Fruit fly (Drosophila melanogaster): ENCODE measurements around the gene mge.
A peak's percentile ranks its signal among the peaks of the same experiment; 100 is the strongest.

mge gene

DNA sequence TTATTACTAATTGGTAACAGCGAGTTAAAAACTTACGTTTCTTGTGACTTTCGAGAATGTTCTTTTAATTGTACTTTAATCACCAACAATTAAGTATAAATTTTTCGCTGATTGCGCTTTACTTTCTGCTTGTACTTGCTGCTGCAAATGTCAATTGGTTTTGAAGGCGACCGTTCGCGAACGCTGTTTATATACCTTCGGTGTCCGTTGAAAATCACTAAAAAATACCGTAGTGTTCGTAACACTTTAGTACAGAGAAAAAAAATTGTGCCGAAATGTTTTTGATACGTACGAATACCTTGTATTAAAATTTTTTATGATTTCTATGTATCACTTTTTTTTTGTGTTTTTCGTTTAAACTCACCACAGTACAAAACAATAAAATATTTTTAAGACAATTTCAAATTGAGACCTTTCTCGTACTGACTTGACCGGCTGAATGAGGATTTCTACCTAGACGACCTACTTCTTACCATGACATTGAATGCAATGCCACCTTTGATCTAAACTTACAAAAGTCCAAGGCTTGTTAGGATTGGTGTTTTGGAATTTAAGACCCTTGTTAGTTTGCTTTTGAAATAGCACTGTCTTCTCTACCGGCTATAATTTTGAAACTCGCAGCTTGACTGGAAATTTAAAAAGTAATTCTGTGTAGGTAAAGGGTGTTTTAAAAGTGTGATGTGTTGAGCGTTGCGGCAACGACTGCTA, 7.1 kb downstream of the mge start, which contains the start of gene Ubi-p63E (continued):
- peak; percentile 43 for TF ChIP-seq CG13296 (GFP tag; optimal IDR thresholded peaks at IDR 0.05)
- no peak for TF ChIP-seq ATbp (GFP tag; optimal IDR thresholded peaks at IDR 0.05)
- peak in 1 of 2 experiments; percentile 5 for TF ChIP-seq crp (GFP tag; optimal IDR thresholded peaks at IDR 0.05)
- peak; percentile 49 for TF ChIP-seq CG17385 (GFP tag; optimal IDR thresholded peaks at IDR 0.05)
- no peak for TF ChIP-seq pan (optimal IDR thresholded peaks at IDR 0.05)
- no peak for TF ChIP-seq pan (GFP tag; optimal IDR thresholded peaks at IDR 0.05 in 1 of 2, IDR thresholded peaks at IDR 0.05 in 1 of 2)
- peak; percentile 40 for TF ChIP-seq HHEX (GFP tag; optimal IDR thresholded peaks at IDR 0.05)
- peak; percentile 56 for TF ChIP-seq Fer2 (tag; optimal IDR thresholded peaks at IDR 0.05)
- TF ChIP-seq CG15269 (tag; optimal IDR thresholded peaks at IDR 0.05), result peak; percentile 68
- no peak for TF ChIP-seq sna (GFP tag; IDR thresholded peaks at IDR 0.05; ENCODE audit: partially characterized antibody)
- TF ChIP-seq mam (GFP tag; optimal IDR thresholded peaks at IDR 0.05), result peak; percentile 81
- TF ChIP-seq Trl (optimal IDR thresholded peaks at IDR 0.05), result no peak
- peak; percentile 71 for TF ChIP-seq Trl (GFP tag; optimal IDR thresholded peaks at IDR 0.05)
- TF ChIP-seq Hsf (GFP tag; optimal IDR thresholded peaks at IDR 0.05), result peak; percentile 73
- TF ChIP-seq Dll (GFP tag; IDR thresholded peaks at IDR 0.05; ENCODE audit: partially characterized antibody), result no peak
- no peak for TF ChIP-seq mld (GFP tag; IDR thresholded peaks at IDR 0.05; ENCODE audit: partially characterized antibody)
- peak; percentile 70 for TF ChIP-seq MTF-1 (GFP tag; optimal IDR thresholded peaks at IDR 0.05; ENCODE audit: borderline replicate concordance)
- peak; percentile 60 for TF ChIP-seq Atf-2 (GFP tag; optimal IDR thresholded peaks at IDR 0.05)
- TF ChIP-seq trh (GFP tag; optimal IDR thresholded peaks at IDR 0.05), result no peak
- peak; percentile 60 for TF ChIP-seq unpg (GFP tag; optimal IDR thresholded peaks at IDR 0.05)
- peak; percentile 39 for TF ChIP-seq nerfin-1 (tag; optimal IDR thresholded peaks at IDR 0.05)
- peak; percentile 51 for TF ChIP-seq CG9797 (GFP tag; optimal IDR thresholded peaks at IDR 0.05)
- TF ChIP-seq CG8281 (tag; optimal IDR thresholded peaks at IDR 0.05), result peak; percentile 26
- peak; percentile 48 for TF ChIP-seq CG12219 (GFP tag; optimal IDR thresholded peaks at IDR 0.05)
- no peak for TF ChIP-seq sr (GFP tag; IDR thresholded peaks at IDR 0.05)
- peak; percentile 34 for TF ChIP-seq pfk (GFP tag; optimal IDR thresholded peaks at IDR 0.05)
- TF ChIP-seq Xbp1 (GFP tag; optimal IDR thresholded peaks at IDR 0.05), result peak; percentile 70
- TF ChIP-seq CG15073 (GFP tag; optimal IDR thresholded peaks at IDR 0.05), result no peak
- TF ChIP-seq pb (GFP tag; optimal IDR thresholded peaks at IDR 0.05), result peak; percentile 60
- no peak for TF ChIP-seq CG4328 (GFP tag; optimal IDR thresholded peaks at IDR 0.05)
- no peak for TF ChIP-seq CG14860 (GFP tag; IDR thresholded peaks at IDR 0.05; ENCODE audit: partially characterized antibody)
- TF ChIP-seq CG2712 (tag; optimal IDR thresholded peaks at IDR 0.05), result peak; percentile 60
- TF ChIP-seq maf-S (GFP tag; optimal IDR thresholded peaks at IDR 0.05), result peak; percentile 27
- peak; percentile 76 for TF ChIP-seq bab2 (GFP tag; optimal IDR thresholded peaks at IDR 0.05)
- peak; percentile 65 for TF ChIP-seq CG9609 (GFP tag; optimal IDR thresholded peaks at IDR 0.05)
- peak; percentile 72 for TF ChIP-seq Meics (GFP tag; optimal IDR thresholded peaks at IDR 0.05)
- TF ChIP-seq trem (tag; optimal IDR thresholded peaks at IDR 0.05), result no peak
- TF ChIP-seq ap (GFP tag; IDR thresholded peaks at IDR 0.05), result no peak
- TF ChIP-seq MESR4 (GFP tag; optimal IDR thresholded peaks at IDR 0.05), result peak; percentile 70
- TF ChIP-seq tap (tag; optimal IDR thresholded peaks at IDR 0.05), result peak; percentile 16
- TF ChIP-seq gro (GFP tag; optimal IDR thresholded peaks at IDR 0.05), result peak; percentile 62
- TF ChIP-seq hth (optimal IDR thresholded peaks at IDR 0.05), result no peak
- TF ChIP-seq CG4404 (GFP tag; IDR thresholded peaks at IDR 0.05), result no peak
- no peak for TF ChIP-seq dan (GFP tag; IDR thresholded peaks at IDR 0.05)
- TF ChIP-seq slp2 (GFP tag; optimal IDR thresholded peaks at IDR 0.05), result peak; percentile 80
- peak; percentile 61 for TF ChIP-seq eyg (GFP tag; optimal IDR thresholded peaks at IDR 0.05)
- TF ChIP-seq Stat92E (GFP tag; optimal IDR thresholded peaks at IDR 0.05), result peak in 1 of 3 experiments; percentile 50
- peak; percentile 68 for TF ChIP-seq CG12155 (GFP tag; optimal IDR thresholded peaks at IDR 0.05)
- no peak for TF ChIP-seq CG17612 (GFP tag; IDR thresholded peaks at IDR 0.05)
- TF ChIP-seq ac (GFP tag; optimal IDR thresholded peaks at IDR 0.05), result no peak

Data from whole organism, embryonic.